Fruit fly (Drosophila melanogaster): ENCODE results near the gene CecB.

The CecB gene

dm6 chr3R:30245739-30246589 is 32.4 kb upstream of the CecB start:
- TF ChIP-seq CG17801 (GFP tag; optimal IDR thresholded peaks at IDR 0.05; ENCODE audit: partially characterized antibody), result no peak

DNA sequence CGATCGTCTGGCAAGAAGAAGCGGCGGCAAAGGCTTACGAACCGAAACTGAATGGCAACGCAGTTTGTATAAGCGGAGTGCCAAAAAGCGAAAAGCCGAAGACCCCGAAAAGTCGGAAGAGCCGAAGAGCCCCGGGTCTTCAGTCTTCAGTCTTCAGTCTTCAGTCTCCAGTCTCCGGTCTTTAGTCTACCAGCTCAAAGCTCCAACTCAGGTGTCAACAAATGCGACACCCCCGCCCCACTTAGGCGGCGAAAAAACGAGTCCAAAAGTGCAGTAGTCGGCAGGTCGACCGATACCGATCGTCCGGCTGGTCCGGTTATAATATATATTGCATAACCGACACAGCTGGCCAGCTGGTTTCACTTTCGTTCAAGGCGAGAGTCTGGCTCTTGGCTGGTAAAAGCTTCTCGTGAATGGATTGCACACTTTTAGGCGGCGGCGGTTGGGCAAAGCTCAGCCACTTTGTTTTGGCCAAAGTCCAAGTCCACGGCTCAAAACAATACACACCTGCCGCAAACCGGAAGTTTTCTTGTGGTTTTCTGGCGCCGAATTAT is 29.7 kb upstream of the CecB start, which contains the start of gene CG9737:
TSS of gene CG9737 (minus strand) at position 51 of the 554 bp plus-strand sequence.
- peak; percentile 67 for TF ChIP-seq CG17801 (GFP tag; optimal IDR thresholded peaks at IDR 0.05; ENCODE audit: partially characterized antibody)

dm6 chr3R:30240245-30240644 is 26.6 kb upstream of the CecB start:
- no peak for TF ChIP-seq CG17801 (GFP tag; optimal IDR thresholded peaks at IDR 0.05; ENCODE audit: partially characterized antibody)

DNA sequence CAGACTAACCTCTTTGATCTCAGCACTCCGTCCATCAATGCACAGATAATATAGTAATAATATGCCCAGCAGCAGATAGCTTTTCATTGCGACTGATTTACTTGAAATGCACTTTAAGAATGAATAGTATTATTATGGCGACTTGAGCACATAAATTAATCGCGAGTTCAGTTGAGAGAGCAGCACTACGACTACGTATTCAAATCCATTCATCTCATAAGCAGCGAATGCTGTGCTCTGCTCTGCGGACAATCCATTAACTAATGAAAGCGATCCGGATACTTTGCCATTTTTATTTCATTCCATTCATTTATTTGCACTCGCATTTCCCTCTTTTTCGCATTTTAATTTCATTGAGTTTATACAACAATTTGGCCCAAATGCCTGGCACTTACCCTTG is 24.0 kb upstream of the CecB start, which contains the start of gene CG43448:
TSS of gene CG43448 (minus strand) at position 101 of the 400 bp plus-strand sequence.
- TF ChIP-seq CG17801 (GFP tag; optimal IDR thresholded peaks at IDR 0.05; ENCODE audit: partially characterized antibody), result no peak

dm6 chr3R:30236994-30237393 is 23.4 kb upstream of the CecB start:
- TF ChIP-seq CG17801 (GFP tag; optimal IDR thresholded peaks at IDR 0.05; ENCODE audit: partially characterized antibody), result no peak

dm6 chr3R:30235253-30235652 is 21.7 kb upstream of the CecB start:
- TF ChIP-seq CG17801 (GFP tag; optimal IDR thresholded peaks at IDR 0.05; ENCODE audit: partially characterized antibody), result no peak

- no peak for TF ChIP-seq CG17801 (GFP tag; optimal IDR thresholded peaks at IDR 0.05; ENCODE audit: partially characterized antibody)
Measured at dm6 chr3R:30224577-30224976, 11.0 kb upstream of the CecB start.

DNA sequence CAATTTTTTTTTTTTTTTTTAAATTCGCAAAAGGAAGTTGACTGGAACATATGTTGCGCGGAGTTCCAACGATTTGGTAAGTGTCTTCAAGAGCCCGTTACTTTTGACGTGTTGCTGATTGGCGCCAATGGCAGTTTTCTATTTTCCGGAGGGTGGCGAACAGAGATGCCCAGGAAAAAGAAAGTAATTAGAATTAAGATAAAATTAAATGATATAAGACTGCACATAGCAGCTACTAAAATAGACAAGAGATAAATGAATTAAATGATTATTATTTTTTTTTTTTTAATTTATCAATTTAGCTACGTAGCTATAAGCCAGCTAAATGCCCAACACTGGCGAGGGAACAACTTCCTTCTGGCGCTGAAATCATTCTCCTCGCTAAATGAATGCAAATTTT is 8.6 kb upstream of the CecB start:
- no peak for TF ChIP-seq CG17801 (GFP tag; optimal IDR thresholded peaks at IDR 0.05; ENCODE audit: partially characterized antibody)

DNA sequence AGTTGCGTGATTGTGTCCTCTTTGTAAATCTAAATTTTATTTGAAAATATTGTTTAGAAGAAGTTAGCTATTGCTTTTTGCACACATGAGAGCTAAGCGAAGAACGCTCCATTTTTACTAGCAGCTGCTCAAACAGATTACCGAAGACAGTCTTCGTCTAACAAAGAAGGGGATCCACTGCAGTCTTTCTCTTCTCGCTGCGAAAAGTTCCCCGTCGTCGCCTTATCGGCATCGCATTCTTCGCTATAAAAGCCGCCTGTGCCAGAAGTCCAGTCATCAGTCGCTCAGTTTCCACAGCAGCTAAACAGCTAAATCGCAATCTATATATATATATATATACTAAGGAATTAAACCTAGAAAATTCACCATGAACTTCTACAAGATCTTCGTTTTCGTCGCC is 2.6 kb upstream of the CecB start, which contains the start of gene CecC:
TSS of gene CecC (plus strand) at position 275 of the 400 bp plus-strand sequence.
- TF ChIP-seq CG17801 (GFP tag; optimal IDR thresholded peaks at IDR 0.05; ENCODE audit: partially characterized antibody), result no peak

- no peak for TF ChIP-seq CG17801 (GFP tag; optimal IDR thresholded peaks at IDR 0.05; ENCODE audit: partially characterized antibody)
Measured at dm6 chr3R:30215020-30215419, 1.4 kb upstream of the CecB start.

DNA sequence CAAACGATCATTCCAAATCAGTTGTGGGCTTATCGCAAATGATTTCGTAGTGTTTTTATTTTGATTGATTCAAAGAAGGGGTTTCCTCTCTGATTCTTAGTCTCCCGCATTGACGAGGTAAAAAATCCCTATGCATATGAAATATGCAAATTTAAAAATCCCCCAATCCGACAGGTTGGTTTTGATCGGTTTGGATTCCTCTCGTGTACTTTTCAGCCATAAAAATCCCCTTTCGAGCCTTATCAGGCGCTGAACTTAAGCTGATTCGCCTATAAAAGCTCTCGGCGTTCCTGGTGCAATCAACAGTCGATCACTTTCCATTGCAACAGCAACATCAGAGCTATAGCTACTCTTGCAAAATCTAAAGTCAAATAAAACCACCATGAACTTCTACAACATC is 1.7 kb downstream of the CecB start, which contains the start of gene CecA2:
TSS of gene CecA2 (plus strand) at position 301 of the 400 bp plus-strand sequence.
- no peak for TF ChIP-seq CG17801 (GFP tag; optimal IDR thresholded peaks at IDR 0.05; ENCODE audit: partially characterized antibody)

DNA sequence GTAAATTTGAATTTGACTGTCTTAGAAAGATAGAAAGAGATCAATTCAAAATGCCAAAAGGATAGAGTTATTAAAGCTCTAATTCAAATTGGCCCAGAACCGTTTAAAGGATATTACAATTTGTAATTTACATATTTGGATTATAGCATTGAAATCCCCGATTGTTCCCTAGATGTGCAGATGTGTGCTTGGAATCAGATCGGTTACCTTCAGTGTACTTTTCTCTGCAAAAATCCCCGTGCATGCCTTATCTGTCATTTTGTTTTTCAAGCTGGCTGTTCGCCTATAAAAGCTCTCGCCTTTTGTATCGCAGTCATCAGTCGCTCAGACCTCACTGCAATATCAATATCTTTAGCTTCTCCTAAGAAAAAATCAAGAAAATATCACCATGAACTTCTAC is 3.0 kb downstream of the CecB start, which contains the start of gene CecA1:
TSS of gene CecA1 (plus strand) at position 315 of the 400 bp plus-strand sequence.
- TF ChIP-seq CG17801 (GFP tag; optimal IDR thresholded peaks at IDR 0.05; ENCODE audit: partially characterized antibody), result no peak

dm6 chr3R:30209648-30210047 is 3.9 kb downstream of the CecB start, which contains the start of gene Anp:
Gene Anp (plus strand): TSS chr3R:30209948.
- no peak for TF ChIP-seq CG17801 (GFP tag; optimal IDR thresholded peaks at IDR 0.05; ENCODE audit: partially characterized antibody)

DNA sequence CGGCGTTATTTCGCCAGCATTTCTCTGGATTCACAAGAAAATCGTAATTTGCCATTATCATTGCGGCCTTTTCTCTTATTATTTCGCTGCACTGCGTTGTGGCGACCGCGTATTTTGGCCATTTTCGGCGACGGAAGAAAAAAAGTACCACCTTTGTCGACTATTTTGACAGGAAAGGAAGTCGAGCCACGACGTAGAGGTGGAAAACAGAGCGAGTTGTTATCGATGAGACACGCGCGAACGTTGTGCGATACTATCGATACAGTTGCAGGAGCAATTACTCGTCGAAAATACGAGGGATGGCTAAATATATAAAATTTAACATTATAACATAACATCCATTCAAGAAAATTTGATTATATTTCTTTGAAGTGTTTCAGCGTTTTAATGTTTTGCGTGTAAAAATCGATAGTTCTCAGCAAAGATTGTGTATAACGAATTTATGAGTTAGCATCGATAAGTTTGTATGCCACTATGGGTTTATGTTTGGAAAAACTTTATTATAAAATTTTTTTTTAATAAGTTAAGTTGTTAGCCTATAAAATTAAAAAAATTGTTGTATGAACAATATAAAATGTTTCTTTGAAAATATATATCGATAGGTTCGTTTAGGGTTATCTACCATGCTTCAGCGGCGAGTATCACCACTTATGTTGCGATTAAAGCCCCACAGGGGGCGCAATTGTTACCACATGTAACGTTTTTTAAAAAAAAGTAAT is 4.7 kb downstream of the CecB start, which contains the start of gene RpS7:
TSS of gene RpS7 (minus strand) at position 255 of the 719 bp plus-strand sequence.
- peak; percentile 86 for TF ChIP-seq CG17801 (GFP tag; optimal IDR thresholded peaks at IDR 0.05; ENCODE audit: partially characterized antibody)

DNA sequence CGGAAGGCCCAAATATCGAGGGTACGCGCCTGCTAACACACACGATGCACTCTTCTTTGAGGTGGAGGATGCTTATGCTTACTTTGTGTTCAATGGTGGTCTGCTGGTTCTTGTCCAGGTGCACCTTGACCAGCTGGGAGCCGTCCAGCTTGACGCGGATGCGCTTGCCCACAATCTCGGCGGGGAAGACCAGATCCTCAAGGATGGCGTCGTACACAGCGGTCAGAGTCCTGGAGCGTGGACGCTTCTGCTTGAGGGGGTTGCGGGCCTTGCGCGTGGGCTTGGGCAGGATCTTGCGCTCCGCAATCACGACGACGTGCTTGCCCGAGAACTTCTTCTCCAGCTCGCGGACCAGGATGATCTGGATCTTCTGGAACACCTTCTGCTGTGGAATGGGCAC is 5.6 kb downstream of the CecB start:
- no peak for TF ChIP-seq CG17801 (GFP tag; optimal IDR thresholded peaks at IDR 0.05; ENCODE audit: partially characterized antibody)
